Fruit fly (Drosophila melanogaster) whole organism, embryonic: ENCODE results near the gene CG7550.

Experiments used
- ATbp ChIP-seq: fragments of 200-800 bp; sonication (Bioruptor generic); optimal IDR thresholded peaks from 2 replicates; lab custom pipeline; 2017; ENCODE audit warnings: missing biosample characterization, mild to moderate bottlenecking, missing genetic modification characterization, missing genetic modification reagents
- CG3407 ChIP-seq: fragments of 200-800 bp; sonication (Bioruptor generic); optimal IDR thresholded peaks from 2 replicates; lab custom pipeline; 2018; ENCODE audit warnings: missing biosample characterization, mild to moderate bottlenecking, missing genetic modification characterization
- CG5953 ChIP-seq: fragments of 200-800 bp; sonication (Bioruptor generic); IDR thresholded peaks from 2 replicates; pipeline ENCODE4 v1.3.6; 2022; ENCODE audit warnings: missing biosample characterization, missing genetic modification characterization
- Fer3 ChIP-seq: fragments of 200-800 bp; sonication (Bioruptor generic); optimal IDR thresholded peaks from 2 replicates; lab custom pipeline; 2018; ENCODE audit warnings: missing biosample characterization, mild to moderate bottlenecking, missing genetic modification characterization, moderate library complexity
- Taf1 ChIP-seq: fragments of 200-800 bp; sonication (Bioruptor generic); IDR thresholded peaks from 2 replicates; pipeline ENCODE4 v1.3.6; 2022; ENCODE audit warnings: missing biosample characterization, missing genetic modification characterization

dm6 chr3L:8081822-8082221 lies 42.5 kb downstream of the CG7550 start:
- no peak for TF ChIP-seq CG5953
- TF ChIP-seq ATbp (GFP tag; lab: Kevin White, UChicago), result peak; percentile 46
- peak; percentile 46 for TF ChIP-seq Fer3 (tag; lab: Kevin White, UChicago)
- TF ChIP-seq Taf1 (GFP tag; lab: Robert Waterston, UW), result no peak
- TF ChIP-seq CG3407 (GFP tag; lab: Kevin White, UChicago), result no peak
